Fruit fly (Drosophila melanogaster): ENCODE data around the gene srw.
A peak's percentile ranks its signal among the peaks of the same experiment; 100 is the strongest.

Gene srw

DNA sequence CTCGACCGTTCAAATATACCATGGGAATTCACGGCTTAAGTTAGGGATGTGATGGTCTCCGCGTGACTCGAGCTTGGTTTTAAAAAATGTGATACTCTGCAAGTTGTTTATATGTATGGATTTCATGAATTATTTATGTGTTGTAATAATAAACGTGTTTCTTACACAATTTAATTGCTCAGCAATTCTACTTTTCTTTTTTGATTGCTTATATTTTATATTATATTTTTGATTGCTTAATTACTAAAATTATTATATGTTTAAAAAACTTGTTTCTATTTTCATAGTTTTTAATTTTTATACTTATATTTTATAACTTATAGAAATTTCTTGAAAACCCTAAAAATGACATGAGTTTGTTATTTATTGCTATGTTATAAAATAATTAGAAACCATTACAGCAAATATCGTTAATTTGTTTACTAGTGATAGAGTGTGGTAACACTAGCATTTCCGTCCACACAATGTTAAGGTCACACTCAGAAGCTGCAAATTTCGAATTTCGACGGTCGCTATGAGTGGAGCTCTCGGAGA is 28.9 kb downstream of the srw start, which contains the start of the genes ago and CG1265 (continued):
- TF ChIP-seq CG14667 (GFP tag; IDR thresholded peaks at IDR 0.05), result peak; percentile 46; the same call in 1 of the 2 replicates
- TF ChIP-seq ssp (GFP tag; IDR thresholded peaks at IDR 0.05), result no peak
- TF ChIP-seq dmrt11E (tag; optimal IDR thresholded peaks at IDR 0.05), result peak; percentile 23
- TF ChIP-seq cad (GFP tag; optimal IDR thresholded peaks at IDR 0.05), result no peak
- peak; percentile 6; the same call in 1 of the 3 replicates for TF ChIP-seq ci (GFP tag; IDR thresholded peaks at IDR 0.05)
- TF ChIP-seq E2f2 (GFP tag; IDR thresholded peaks at IDR 0.05), result peak; percentile 66
- peak; percentile 68 for TF ChIP-seq Sry-δ (GFP tag; optimal IDR thresholded peaks at IDR 0.05)
- TF ChIP-seq CG18619 (GFP tag; optimal IDR thresholded peaks at IDR 0.05), result peak; percentile 15
- peak; percentile 64 for TF ChIP-seq CG30403 (GFP tag; optimal IDR thresholded peaks at IDR 0.05)
- peak; percentile 10 for TF ChIP-seq caup (GFP tag; optimal IDR thresholded peaks at IDR 0.05; ENCODE audit: severe bottlenecking)
- peak; percentile 60 for TF ChIP-seq CG13775 (GFP tag; optimal IDR thresholded peaks at IDR 0.05)
- TF ChIP-seq CG43689 (GFP tag; IDR thresholded peaks at IDR 0.05), result no peak
- no peak for TF ChIP-seq CG13287 (GFP tag; IDR thresholded peaks at IDR 0.05; ENCODE audit: partially characterized antibody)
- TF ChIP-seq Camta (GFP tag; optimal IDR thresholded peaks at IDR 0.05), result no peak
- peak; percentile 43; the same call in 1 of the 3 replicates for TF ChIP-seq Opbp (GFP tag; IDR thresholded peaks at IDR 0.05; ENCODE audit: partially characterized antibody)
- no peak for TF ChIP-seq TFAM (GFP tag; optimal IDR thresholded peaks at IDR 0.05)
- no peak for TF ChIP-seq Bteb2 (GFP tag; optimal IDR thresholded peaks at IDR 0.05)
- TF ChIP-seq Hr39 (optimal IDR thresholded peaks at IDR 0.05), result no peak
- peak; percentile 38; the same call in 1 of the 2 replicates for TF ChIP-seq CG6689 (GFP tag; IDR thresholded peaks at IDR 0.05)
- 0 out of 2 replicates have a peak, but pooled peaks have one; percentile 7 for TF ChIP-seq esg (GFP tag; conservative IDR thresholded peaks at IDR 0.05)
- TF ChIP-seq Lpt (GFP tag; optimal IDR thresholded peaks at IDR 0.05), result no peak
- 0 out of 3 replicates have a peak, but pooled peaks have one; percentile 30 for TF ChIP-seq knrl (GFP tag; IDR thresholded peaks at IDR 0.05; ENCODE audit: partially characterized antibody)
- TF ChIP-seq sob (GFP tag; IDR thresholded peaks at IDR 0.05), result peak; percentile 15; the same call in 1 of the 2 replicates

DNA sequence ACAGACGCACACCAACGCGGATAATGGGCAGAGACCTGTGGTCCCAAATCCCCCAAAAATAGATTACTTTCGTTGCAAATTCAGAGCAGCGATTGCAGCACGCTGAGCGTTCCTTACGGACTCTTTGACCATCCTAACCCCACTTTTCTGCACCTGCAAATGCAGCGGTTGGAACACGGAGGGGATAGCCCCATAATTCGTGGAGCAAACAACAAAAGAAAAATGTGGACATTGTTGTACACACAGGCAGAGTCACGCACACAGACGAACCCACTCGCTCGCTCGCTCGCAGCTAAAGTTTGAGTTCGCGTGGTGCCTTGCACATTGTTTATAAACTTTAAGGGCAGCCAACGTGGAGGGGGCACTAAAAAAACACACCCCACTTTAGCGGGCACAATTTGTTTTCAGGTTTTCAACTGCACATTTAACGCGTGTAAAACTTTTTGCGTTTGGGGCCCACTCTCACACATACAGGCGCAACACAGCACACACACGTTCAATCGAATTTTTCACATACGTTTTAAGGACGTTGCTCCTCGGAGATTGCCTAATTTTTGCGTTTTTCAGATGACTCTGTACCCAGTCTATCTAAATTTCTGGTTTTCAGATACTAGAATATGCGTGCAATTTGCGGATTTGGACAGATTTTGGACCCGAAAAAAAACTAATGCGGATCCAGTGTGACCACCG is 29.5 kb downstream of the srw start:
- TF ChIP-seq Ravus (GFP tag; IDR thresholded peaks at IDR 0.05), result no peak
- TF ChIP-seq NC2α (GFP tag; optimal IDR thresholded peaks at IDR 0.05), result no peak
- no peak for TF ChIP-seq kay (GFP tag; optimal IDR thresholded peaks at IDR 0.05)
- no peak for TF ChIP-seq CG17328 (GFP tag; IDR thresholded peaks at IDR 0.05)
- TF ChIP-seq Blimp-1 (GFP tag; optimal IDR thresholded peaks at IDR 0.05), result no peak
- no peak for TF ChIP-seq CG10462 (GFP tag; optimal IDR thresholded peaks at IDR 0.05)
- no peak for TF ChIP-seq Kr (GFP tag; optimal IDR thresholded peaks at IDR 0.05)
- TF ChIP-seq pfk (GFP tag; optimal IDR thresholded peaks at IDR 0.05), result no peak
- no peak for TF ChIP-seq CG12942 (GFP tag; optimal IDR thresholded peaks at IDR 0.05)
- TF ChIP-seq CG8924 (tag; optimal IDR thresholded peaks at IDR 0.05), result no peak
- TF ChIP-seq croc (GFP tag; conservative IDR thresholded peaks at IDR 0.05), result no peak
- TF ChIP-seq CG33557 (GFP tag; optimal IDR thresholded peaks at IDR 0.05), result no peak
- no peak for TF ChIP-seq dysf (GFP tag; IDR thresholded peaks at IDR 0.05)
- TF ChIP-seq vfl (GFP tag; optimal IDR thresholded peaks at IDR 0.05), result no peak
- no peak for TF ChIP-seq Dfd (GFP tag; optimal IDR thresholded peaks at IDR 0.05)
- no peak for TF ChIP-seq CG4282 (GFP tag; optimal IDR thresholded peaks at IDR 0.05)
- no peak for TF ChIP-seq ato (GFP tag; IDR thresholded peaks at IDR 0.05; ENCODE audit: partially characterized antibody)
- TF ChIP-seq bab2 (GFP tag; optimal IDR thresholded peaks at IDR 0.05), result no peak
- no peak for TF ChIP-seq ssp (GFP tag; IDR thresholded peaks at IDR 0.05)
- no peak for TF ChIP-seq scrt (GFP tag; optimal IDR thresholded peaks at IDR 0.05)
- TF ChIP-seq CG13123 (GFP tag; optimal IDR thresholded peaks at IDR 0.05), result no peak
- no peak for TF ChIP-seq Hmr (GFP tag; optimal IDR thresholded peaks at IDR 0.05)
- TF ChIP-seq CG7556 (GFP tag; optimal IDR thresholded peaks at IDR 0.05), result no peak
- TF ChIP-seq z (GFP tag; IDR thresholded peaks at IDR 0.05), result no peak
- no peak for TF ChIP-seq sim (GFP tag; IDR thresholded peaks at IDR 0.05)
- no peak for TF ChIP-seq tx (GFP tag; optimal IDR thresholded peaks at IDR 0.05)
- peak in 1 of 2 experiments; percentile 13 for TF ChIP-seq Trl (optimal IDR thresholded peaks at IDR 0.05)
- TF ChIP-seq Trl (GFP tag; optimal IDR thresholded peaks at IDR 0.05), result no peak
- no peak for TF ChIP-seq CG10147 (GFP tag; optimal IDR thresholded peaks at IDR 0.05)
